Worm (Caenorhabditis elegans) whole organism, L2 larva: ENCODE results near the gene K03H6.1.

ENCODE experiments used
- ceh-82 ChIP-seq: fragments of 150-350 bp; optimal IDR thresholded peaks from 2 replicates; lab custom pipeline; 2014; ENCODE audit warnings: missing biosample characterization, missing genetic modification characterization
- nhr-237 ChIP-seq: fragments of 150-350 bp; optimal IDR thresholded peaks from 2 replicates; lab custom pipeline; 2014; ENCODE audit warnings: missing biosample characterization, missing genetic modification characterization
- zag-1 ChIP-seq: fragments of 150-350 bp; optimal IDR thresholded peaks from 2 replicates; lab custom pipeline; 2014; ENCODE audit warnings: missing biosample characterization, missing genetic modification characterization
- ztf-1 ChIP-seq: fragments of 200-800 bp; sonication (Bioruptor generic); conservative IDR thresholded peaks from 2 replicates; pipeline ENCODE4 v1.3.6; 2022; ENCODE audit warnings: missing genetic modification characterization, missing compliant biosample characterization
- ztf-11 ChIP-seq: sonication (generic microtip); optimal IDR thresholded peaks from 2 replicates; lab custom pipeline; 2017; ENCODE audit warnings: missing biosample characterization, missing genetic modification characterization
- ztf-4 ChIP-seq: fragments of 150-350 bp; optimal IDR thresholded peaks from 2 replicates; lab custom pipeline; 2014; ENCODE audit warnings: missing biosample characterization, missing genetic modification characterization

ce11 chrIV:1547129-1547528 lies 23.6 kb downstream of the K03H6.1 start:
- no peak for TF ChIP-seq ceh-82 (tag; lab: Kevin White, UChicago)
- TF ChIP-seq ztf-4 (tag; lab: Kevin White, UChicago), result no peak
- TF ChIP-seq zag-1 (tag; lab: Kevin White, UChicago), result no peak
- TF ChIP-seq ztf-1 (GFP tag; lab: Robert Waterston, UW), result no peak
- no peak for TF ChIP-seq ztf-11
- no peak for TF ChIP-seq nhr-237 (tag; lab: Kevin White, UChicago)
